Fruit fly (Drosophila melanogaster): ENCODE measurements around the gene CG9372.

DNA sequence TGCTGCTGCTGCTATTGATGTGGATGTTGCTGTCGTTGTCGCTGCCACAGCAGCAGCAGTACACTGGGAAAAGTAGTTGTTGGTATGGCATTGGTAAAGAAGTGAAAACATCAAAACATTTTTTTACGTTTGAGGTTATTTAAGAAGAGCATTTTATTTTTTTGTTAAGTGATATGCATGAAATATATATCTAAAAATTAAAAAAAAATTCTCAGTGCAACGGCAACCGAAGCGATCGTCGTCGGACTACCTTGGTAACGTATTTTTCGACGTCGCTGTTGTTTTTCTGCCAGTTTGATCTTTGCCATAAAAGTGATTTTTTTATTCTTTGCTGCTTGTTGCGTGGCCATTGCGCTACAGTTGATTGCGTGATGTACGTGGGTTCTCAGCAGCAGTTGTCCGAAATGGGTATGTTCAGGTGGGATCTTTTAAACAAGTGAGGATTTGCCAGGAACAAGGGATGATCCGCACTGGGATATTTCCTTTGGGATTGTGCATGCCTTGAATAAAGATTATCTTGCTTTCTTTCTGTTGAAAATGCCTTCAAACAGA is 45.2 kb upstream of the CG9372 start:
- TF ChIP-seq pdm3 (GFP tag; optimal IDR thresholded peaks at IDR 0.05) (peak; percentile 98), CG8119 (GFP tag; IDR thresholded peaks at IDR 0.05) (peak; percentile 99), CG7368 (GFP tag; optimal IDR thresholded peaks at IDR 0.05) (peak; percentile 97), salr (GFP tag; optimal IDR thresholded peaks at IDR 0.05) (peak; percentile 93 to 97), Ets96B (tag; optimal IDR thresholded peaks at IDR 0.05) (peak; percentile 98)
